Worm (Caenorhabditis elegans) whole organism, late embryonic: ENCODE measurements around the gene aexr-3.

ENCODE experiments used
- C08G9.2 ChIP-seq: sonication (generic microtip); optimal IDR thresholded peaks from 2 replicates; lab custom pipeline; 2016; ENCODE audit warnings: mild to moderate bottlenecking, missing genetic modification characterization, moderate library complexity, missing compliant biosample characterization
- C38D4.7 ChIP-seq: fragments of 200-800 bp; sonication (Bioruptor generic); optimal IDR thresholded peaks from 2 replicates; lab custom pipeline; 2018; ENCODE audit warnings: mild to moderate bottlenecking, missing genetic modification characterization, moderate library complexity, missing compliant biosample characterization
- K02D7.2 ChIP-seq: sonication (generic microtip); optimal IDR thresholded peaks from 2 replicates; lab custom pipeline; 2017; ENCODE audit warnings: mild to moderate bottlenecking, missing genetic modification characterization, missing compliant biosample characterization
- K09A11.1 ChIP-seq: sonication (generic microtip); optimal IDR thresholded peaks from 2 replicates; lab custom pipeline; 2017; ENCODE audit warnings: antibody characterized with exemption, mild to moderate bottlenecking, missing genetic modification characterization, missing compliant biosample characterization; ENCODE audit not compliant: insufficient read depth
- T23F11.4 ChIP-seq: fragments of 200-800 bp; sonication (Bioruptor generic); optimal IDR thresholded peaks from 2 replicates; lab custom pipeline; 2018; ENCODE audit warnings: mild to moderate bottlenecking, missing genetic modification characterization, missing compliant biosample characterization
- Y22D7AL.16 ChIP-seq: sonication (generic microtip); optimal IDR thresholded peaks from 2 replicates; lab custom pipeline; 2016; ENCODE audit warnings: missing genetic modification characterization, missing compliant biosample characterization
- ahr-1 ChIP-seq: sonication (generic microtip); optimal IDR thresholded peaks from 2 replicates; lab custom pipeline; 2016; ENCODE audit warnings: missing genetic modification characterization, missing compliant biosample characterization
- ama-1 ChIP-seq: fragments of 150-350 bp; optimal IDR thresholded peaks from 2 replicates; lab custom pipeline; 2014
- ceh-14 ChIP-seq: sonication (generic microtip); optimal IDR thresholded peaks from 2 replicates; lab custom pipeline; 2016; ENCODE audit warnings: missing genotype, missing genetic modification characterization, missing compliant biosample characterization
- ceh-18 ChIP-seq: sonication (generic microtip); optimal IDR thresholded peaks from 2 replicates; lab custom pipeline; 2016; ENCODE audit warnings: missing genetic modification characterization, missing compliant biosample characterization
- ceh-2 ChIP-seq: sonication (generic microtip); optimal IDR thresholded peaks from 2 replicates; lab custom pipeline; 2016; ENCODE audit warnings: missing genotype, missing genetic modification characterization, missing compliant biosample characterization
- ceh-30 ChIP-seq: fragments of 150-350 bp; optimal IDR thresholded peaks from 2 replicates; lab custom pipeline; 2014; ENCODE audit warnings: missing biosample characterization, missing genetic modification characterization
- ceh-31 ChIP-seq: sonication (generic microtip); optimal IDR thresholded peaks from 2 replicates; lab custom pipeline; 2016; ENCODE audit warnings: missing genetic modification characterization, missing compliant biosample characterization
- ceh-34 ChIP-seq: sonication (generic microtip); optimal IDR thresholded peaks from 2 replicates; lab custom pipeline; 2016; ENCODE audit warnings: mild to moderate bottlenecking, missing genetic modification characterization, missing compliant biosample characterization
- ceh-6 ChIP-seq: fragments of 200-800 bp; sonication (Bioruptor generic); optimal IDR thresholded peaks from 2 replicates; lab custom pipeline; 2018; ENCODE audit warnings: mild to moderate bottlenecking, missing genetic modification characterization, missing compliant biosample characterization
- ceh-9 ChIP-seq: sonication (generic microtip); optimal IDR thresholded peaks from 2 replicates; lab custom pipeline; 2016; ENCODE audit warnings: mild to moderate bottlenecking, missing genetic modification characterization, inconsistent platforms, missing compliant biosample characterization
- che-1 ChIP-seq: sonication (generic microtip); optimal IDR thresholded peaks from 2 replicates; lab custom pipeline; 2016; ENCODE audit warnings: mild to moderate bottlenecking, missing genetic modification characterization, missing compliant biosample characterization
- dmd-4 ChIP-seq: sonication (generic microtip); optimal IDR thresholded peaks from 2 replicates; lab custom pipeline; 2016; ENCODE audit warnings: borderline replicate concordance, missing genetic modification characterization, missing compliant biosample characterization
- dve-1 ChIP-seq: sonication (generic microtip); optimal IDR thresholded peaks from 2 replicates; lab custom pipeline; 2017; ENCODE audit warnings: antibody characterized with exemption, mild to moderate bottlenecking, missing genetic modification characterization, missing compliant biosample characterization
- elt-2 ChIP-seq: sonication (generic microtip); optimal IDR thresholded peaks from 2 replicates; lab custom pipeline; 2016; ENCODE audit warnings: missing genetic modification reagents, missing genetic modification characterization, missing compliant biosample characterization
- elt-4 ChIP-seq: sonication (generic microtip); optimal IDR thresholded peaks from 2 replicates; lab custom pipeline; 2016; ENCODE audit warnings: missing genetic modification characterization, missing compliant biosample characterization
- eyg-1 ChIP-seq: sonication (generic microtip); optimal IDR thresholded peaks from 2 replicates; lab custom pipeline; 2016; ENCODE audit warnings: missing genotype, missing genetic modification characterization, missing compliant biosample characterization
- fax-1 ChIP-seq: sonication (generic microtip); optimal IDR thresholded peaks from 2 replicates; lab custom pipeline; 2016; ENCODE audit warnings: missing genotype, missing genetic modification characterization, missing compliant biosample characterization
- fkh-6 ChIP-seq: sonication (generic microtip); optimal IDR thresholded peaks from 2 replicates; lab custom pipeline; 2016; ENCODE audit warnings: missing genetic modification characterization, missing compliant biosample characterization
- gmeb-2 ChIP-seq: sonication (generic microtip); optimal IDR thresholded peaks from 2 replicates; lab custom pipeline; 2016; ENCODE audit warnings: missing genetic modification characterization, inconsistent platforms, missing compliant biosample characterization
- hlh-15 ChIP-seq: sonication (generic microtip); optimal IDR thresholded peaks from 2 replicates; lab custom pipeline; 2016; ENCODE audit warnings: missing genetic modification characterization, missing compliant biosample characterization
- hlh-30 ChIP-seq: sonication (generic microtip); optimal IDR thresholded peaks from 2 replicates; lab custom pipeline; 2017; ENCODE audit warnings: antibody characterized with exemption, missing genetic modification characterization, missing compliant biosample characterization; ENCODE audit not compliant: insufficient read depth
- hlh-6 ChIP-seq: sonication (generic microtip); optimal IDR thresholded peaks from 2 replicates; lab custom pipeline; 2016; ENCODE audit warnings: missing genotype, missing genetic modification characterization, missing compliant biosample characterization
- lin-11 ChIP-seq: fragments of 200-800 bp; sonication (Bioruptor generic); optimal IDR thresholded peaks from 2 replicates; lab custom pipeline; 2018; ENCODE audit warnings: mild to moderate bottlenecking, missing genetic modification characterization, missing compliant biosample characterization
- madf-2 ChIP-seq: sonication (generic microtip); optimal IDR thresholded peaks from 2 replicates; lab custom pipeline; 2017; ENCODE audit warnings: missing genetic modification characterization, missing compliant biosample characterization
- mec-3 ChIP-seq: sonication (generic microtip); optimal IDR thresholded peaks from 2 replicates; lab custom pipeline; 2016; ENCODE audit warnings: borderline replicate concordance, missing genetic modification characterization, missing compliant biosample characterization
- nfya-1 ChIP-seq: sonication (generic microtip); optimal IDR thresholded peaks from 2 replicates; lab custom pipeline; 2017; ENCODE audit warnings: missing genetic modification characterization, mild to moderate bottlenecking, missing compliant biosample characterization, antibody characterized with exemption, moderate library complexity
- nhr-11 ChIP-seq: fragments of 150-350 bp; optimal IDR thresholded peaks from 2 replicates; lab custom pipeline; 2014; ENCODE audit warnings: missing biosample characterization, missing genetic modification characterization
- nhr-232 ChIP-seq: sonication (generic microtip); optimal IDR thresholded peaks from 2 replicates; lab custom pipeline; 2016; ENCODE audit warnings: missing genetic modification characterization, missing compliant biosample characterization
- odd-2 ChIP-seq: sonication (generic microtip); optimal IDR thresholded peaks from 2 replicates; lab custom pipeline; 2017; ENCODE audit warnings: antibody characterized with exemption, mild to moderate bottlenecking, missing genetic modification characterization, missing compliant biosample characterization
- pag-3 ChIP-seq: sonication (generic microtip); optimal IDR thresholded peaks from 2 replicates; lab custom pipeline; 2016; ENCODE audit warnings: missing compliant biosample characterization, missing genetic modification characterization, borderline replicate concordance
- pat-9 ChIP-seq: fragments of 200-800 bp; sonication (Bioruptor generic); optimal IDR thresholded peaks from 2 replicates; lab custom pipeline; 2018; ENCODE audit warnings: mild to moderate bottlenecking, missing genetic modification characterization, moderate library complexity, missing compliant biosample characterization
- pax-1 ChIP-seq: fragments of 150-350 bp; optimal IDR thresholded peaks from 2 replicates; lab custom pipeline; 2014; ENCODE audit warnings: missing biosample characterization, missing genetic modification characterization
- pha-2 ChIP-seq: sonication (generic microtip); optimal IDR thresholded peaks from 2 replicates; lab custom pipeline; 2017; ENCODE audit warnings: mild to moderate bottlenecking, missing genetic modification characterization, missing compliant biosample characterization
- pha-4 ChIP-seq: fragments of 150-350 bp; optimal IDR thresholded peaks from 2 replicates; lab custom pipeline; 2018; ENCODE audit warnings: missing biosample characterization, missing genetic modification reagents, missing genetic modification characterization
- pqm-1 ChIP-seq: sonication (generic microtip); optimal IDR thresholded peaks from 2 replicates; lab custom pipeline; 2016; ENCODE audit warnings: missing genetic modification characterization, missing compliant biosample characterization
- ref-2 ChIP-seq: sonication (generic microtip); optimal IDR thresholded peaks from 2 replicates; lab custom pipeline; 2016; ENCODE audit warnings: missing genetic modification characterization, missing compliant biosample characterization
- rnt-1 ChIP-seq: sonication (generic microtip); optimal IDR thresholded peaks from 2 replicates; lab custom pipeline; 2016; ENCODE audit warnings: missing genetic modification characterization, missing compliant biosample characterization
- sox-4 ChIP-seq: sonication (generic microtip); optimal IDR thresholded peaks from 2 replicates; lab custom pipeline; 2017; ENCODE audit warnings: mild to moderate bottlenecking, missing genetic modification characterization, inconsistent platforms, missing compliant biosample characterization
- syd-9 ChIP-seq: sonication (generic microtip); optimal IDR thresholded peaks from 2 replicates; lab custom pipeline; 2016; ENCODE audit warnings: mild to moderate bottlenecking, missing genetic modification characterization, moderate library complexity, missing compliant biosample characterization
- tbx-2 ChIP-seq: sonication (generic microtip); optimal IDR thresholded peaks from 2 replicates; lab custom pipeline; 2016; ENCODE audit warnings: missing genetic modification characterization, missing compliant biosample characterization
- ttx-3 ChIP-seq: sonication (generic microtip); optimal IDR thresholded peaks from 2 replicates; lab custom pipeline; 2016; ENCODE audit warnings: missing genetic modification reagents, missing genetic modification characterization, missing compliant biosample characterization
- unc-3 ChIP-seq, 2 experiments: fragments of 200-800 bp in 1 of 2; sonication (Bioruptor generic) in 1 of 2; sonication (generic microtip) in 1 of 2; conservative IDR thresholded peaks in 1 of 2; optimal IDR thresholded peaks in 1 of 2; 2 replicates each; pipeline versions ENCODE4 v1.3.6 to Lab custom; 2016 to 2022; ENCODE audit warnings: missing compliant biosample characterization in 2 of 2, missing genetic modification characterization in 2 of 2, missing genetic modification reagents in 1 of 2
- unc-42 ChIP-seq: sonication (generic microtip); optimal IDR thresholded peaks from 2 replicates; lab custom pipeline; 2016; ENCODE audit warnings: missing genotype, missing genetic modification characterization, missing compliant biosample characterization
- unc-86 ChIP-seq: sonication (generic microtip); optimal IDR thresholded peaks from 2 replicates; lab custom pipeline; 2016; ENCODE audit warnings: missing genetic modification characterization, missing compliant biosample characterization
- zip-5 ChIP-seq: sonication (generic microtip); optimal IDR thresholded peaks from 2 replicates; lab custom pipeline; 2016; ENCODE audit warnings: missing genetic modification characterization, missing compliant biosample characterization

The aexr-3 gene

ce11 chrX:8995527-8995946, 34.6 kb upstream of the aexr-3 start (continued):
- TF ChIP-seq ceh-30 (no peak), ceh-18 (tag; lab: Kevin White, UChicago) (peak; percentile 88), fkh-6 (tag; lab: Kevin White, UChicago) (no peak), hlh-15 (tag; lab: Kevin White, UChicago) (no peak), tbx-2 (tag; lab: Kevin White, UChicago) (peak; percentile 74), ceh-34 (tag; lab: Kevin White, UChicago) (peak; percentile 30), pha-2 (no peak), fax-1 (tag; lab: Kevin White, UChicago) (no peak), pax-1 (tag; lab: Kevin White, UChicago) (no peak), ceh-14 (tag; lab: Kevin White, UChicago) (peak; percentile 31), ref-2 (tag; lab: Kevin White, UChicago) (peak; percentile 4), hlh-30 (tag; lab: Kevin White, UChicago) (no peak), pha-4 (no peak), unc-42 (tag; lab: Kevin White, UChicago) (peak; percentile 56), K02D7.2 (tag; lab: Kevin White, UChicago) (no peak), mec-3 (tag; lab: Kevin White, UChicago) (no peak), eyg-1 (tag; lab: Kevin White, UChicago) (no peak), syd-9 (peak; percentile 45), ceh-31 (tag; lab: Kevin White, UChicago) (peak; percentile 79), elt-2 (tag; lab: Kevin White, UChicago) (no peak), nhr-232 (tag; lab: Kevin White, UChicago) (no peak), dve-1 (tag; lab: Kevin White, UChicago) (no peak), ceh-2 (no peak), nhr-11 (tag; lab: Kevin White, UChicago) (no peak), C38D4.7 (GFP tag; lab: Kevin White, UChicago) (no peak), madf-2 (tag; lab: Kevin White, UChicago) (peak; percentile 3), pag-3 (no peak), che-1 (tag; lab: Kevin White, UChicago) (peak; percentile 13), odd-2 (tag; lab: Kevin White, UChicago) (no peak), gmeb-2 (no peak), nfya-1 (tag; lab: Kevin White, UChicago) (peak; percentile 28), ahr-1 (tag; lab: Kevin White, UChicago) (no peak), ceh-6 (GFP tag; lab: Kevin White, UChicago) (no peak), pqm-1 (tag; lab: Kevin White, UChicago) (no peak), T23F11.4 (GFP tag; lab: Kevin White, UChicago) (no peak), elt-4 (tag; lab: Kevin White, UChicago) (no peak), unc-86 (tag; lab: Kevin White, UChicago) (no peak), unc-3 (GFP tag; conservative IDR thresholded peaks at IDR 0.05; lab: Robert Waterston, UW) (no peak; the same call in 1 of the 2 replicates), unc-3 (tag; optimal IDR thresholded peaks at IDR 0.05; lab: Kevin White, UChicago) (peak; percentile 25), zip-5 (tag; lab: Kevin White, UChicago) (no peak), Y22D7AL.16 (peak; percentile 8), dmd-4 (tag; lab: Kevin White, UChicago) (no peak), rnt-1 (peak; percentile 28), ama-1 (no peak), C08G9.2 (tag; lab: Kevin White, UChicago) (no peak), pat-9 (tag; lab: Kevin White, UChicago) (no peak), ttx-3 (tag; lab: Kevin White, UChicago) (no peak), sox-4 (peak; percentile 40), ceh-9 (no peak), lin-11 (tag; lab: Kevin White, UChicago) (no peak), hlh-6 (tag; lab: Kevin White, UChicago) (no peak), K09A11.1 (tag; lab: Kevin White, UChicago) (no peak)
- TF ChIP-seq, all 69 proteins: peak for 20
